Worm (Caenorhabditis elegans): ENCODE results near the gene nhr-56.

DNA sequence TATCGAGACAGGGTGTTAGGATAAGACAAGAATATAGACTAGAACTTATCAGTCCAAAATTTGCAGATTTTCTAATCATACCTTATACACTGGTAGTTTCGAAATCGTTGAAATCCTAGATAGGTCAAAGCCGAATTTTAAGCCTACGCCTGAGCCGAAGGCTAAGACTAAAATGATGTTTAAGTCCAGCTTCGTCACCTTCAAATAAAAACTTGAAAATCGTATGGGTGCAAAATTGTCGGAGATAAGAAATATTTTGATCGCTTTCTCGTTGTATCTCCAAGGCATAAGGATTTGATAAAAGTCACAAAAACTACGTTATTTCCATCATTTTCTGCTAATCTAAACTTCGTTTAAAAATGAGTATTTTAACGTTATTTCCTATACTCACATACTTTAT lies 41.9 kb downstream of the nhr-56 start, which contains the start of gene F41B5.12:
- TF ChIP-seq tab-1 (GFP tag; IDR thresholded peaks at IDR 0.05) (no peak), ref-1 (GFP tag; conservative IDR thresholded peaks at IDR 0.05) (no peak), flt-1 (GFP tag; IDR thresholded peaks at IDR 0.05) (no peak), cog-1 (tag; optimal IDR thresholded peaks at IDR 0.05) (no peak), klf-2 (GFP tag; conservative IDR thresholded peaks at IDR 0.05) (no peak)

All from whole organism, midembryonic.